Worm (Caenorhabditis elegans) whole organism, late embryonic: ENCODE data around the gene sre-29.
A peak's percentile ranks its signal among the peaks of the same experiment; 100 is the strongest.

ENCODE experiments used
- elt-2 ChIP-seq: sonication (generic microtip); optimal IDR thresholded peaks from 2 replicates; lab custom pipeline; 2016; ENCODE audit warnings: missing genetic modification reagents, missing genetic modification characterization, missing compliant biosample characterization
- lim-6 ChIP-seq: sonication (generic microtip); optimal IDR thresholded peaks from 2 replicates; lab custom pipeline; 2016; ENCODE audit warnings: missing genetic modification characterization, missing compliant biosample characterization
- pha-4 ChIP-seq: fragments of 150-350 bp; optimal IDR thresholded peaks from 2 replicates; lab custom pipeline; 2018; ENCODE audit warnings: missing biosample characterization, missing genetic modification reagents, missing genetic modification characterization
- pqm-1 ChIP-seq: sonication (generic microtip); optimal IDR thresholded peaks from 2 replicates; lab custom pipeline; 2016; ENCODE audit warnings: missing genetic modification characterization, missing compliant biosample characterization
- sox-4 ChIP-seq: sonication (generic microtip); optimal IDR thresholded peaks from 2 replicates; lab custom pipeline; 2017; ENCODE audit warnings: mild to moderate bottlenecking, missing genetic modification characterization, inconsistent platforms, missing compliant biosample characterization
- unc-86 ChIP-seq: sonication (generic microtip); optimal IDR thresholded peaks from 2 replicates; lab custom pipeline; 2016; ENCODE audit warnings: missing genetic modification characterization, missing compliant biosample characterization

- TF ChIP-seq lim-6 (tag; lab: Kevin White, UChicago) (no peak), sox-4 (tag; lab: Kevin White, UChicago) (no peak), pha-4 (tag; lab: Kevin White, UChicago) (no peak), pqm-1 (tag; lab: Kevin White, UChicago) (no peak), elt-2 (tag; lab: Kevin White, UChicago) (peak; percentile 1), unc-86 (no peak)
These were observed 50.9 kb downstream of the sre-29 start for ce11 chrII:12350737-12351275.
